Worm (Caenorhabditis elegans) whole organism, dauer: ENCODE results near the gene C06E7.88.

Experiments used
- unc-62 ChIP-seq: sonication (generic microtip); optimal IDR thresholded peaks from 2 replicates; lab custom pipeline; 2017; ENCODE audit warnings: missing biosample characterization, missing genetic modification reagents, missing genetic modification characterization

C06E7.88 gene

DNA sequence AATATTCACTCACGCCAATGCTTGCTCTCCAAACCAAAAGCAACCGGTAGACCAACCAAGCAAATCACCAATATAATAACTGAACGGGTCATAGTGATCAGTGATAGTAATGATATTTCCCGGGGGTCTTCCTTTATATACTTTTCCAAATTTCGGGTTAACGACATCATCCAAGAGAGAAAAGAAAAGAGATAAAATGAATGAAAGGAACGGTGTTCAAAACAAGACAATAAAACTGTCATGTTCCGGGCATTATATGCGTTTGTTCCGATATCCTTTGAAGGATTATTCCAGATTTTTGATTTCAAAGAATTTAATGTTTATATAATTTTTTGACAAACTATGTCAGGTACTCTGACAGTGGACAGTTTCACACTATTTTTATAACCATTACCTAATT lies at the start of gene C06E7.88:
Gene C06E7.88 (minus strand): TSS at position 101 of the 400 bp plus-strand sequence.
- no peak for TF ChIP-seq unc-62 (GFP tag; lab: Kevin White, UChicago)

- TF ChIP-seq unc-62 (GFP tag; lab: Kevin White, UChicago), result no peak
These were observed 48.1 kb upstream of the C06E7.88 start for ce11 chrIV:5915152-5915551.

DNA sequence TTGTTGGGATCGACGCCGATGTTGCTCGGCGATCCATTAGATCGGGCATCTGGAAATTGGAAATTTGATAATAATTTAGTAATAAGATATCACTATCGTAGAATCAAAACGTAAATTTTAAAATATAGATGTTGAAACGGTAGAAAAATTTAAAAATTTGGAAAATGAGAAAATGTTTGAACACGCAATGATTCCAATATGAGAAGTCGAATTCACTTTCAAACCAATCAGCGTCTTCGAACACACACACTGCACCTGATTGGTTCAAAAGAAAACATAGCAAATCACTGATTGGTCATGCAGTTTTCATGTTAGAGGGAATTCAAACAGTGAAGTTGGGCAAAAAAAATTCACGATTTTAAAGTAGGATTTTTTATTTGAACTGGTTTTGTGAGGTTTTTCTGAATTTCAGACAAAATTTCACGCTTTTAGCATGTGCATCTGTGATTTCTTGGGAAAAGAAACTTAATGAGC lies 36.3 kb upstream of the C06E7.88 start, which contains the start of gene H04M03.12:
Gene H04M03.12 (minus strand): TSS at position 51 of the 474 bp plus-strand sequence.
- TF ChIP-seq unc-62 (GFP tag; lab: Kevin White, UChicago), result no peak

ce11 chrIV:5902730-5903129 lies 35.6 kb upstream of the C06E7.88 start:
- TF ChIP-seq unc-62 (GFP tag; lab: Kevin White, UChicago), result no peak

DNA sequence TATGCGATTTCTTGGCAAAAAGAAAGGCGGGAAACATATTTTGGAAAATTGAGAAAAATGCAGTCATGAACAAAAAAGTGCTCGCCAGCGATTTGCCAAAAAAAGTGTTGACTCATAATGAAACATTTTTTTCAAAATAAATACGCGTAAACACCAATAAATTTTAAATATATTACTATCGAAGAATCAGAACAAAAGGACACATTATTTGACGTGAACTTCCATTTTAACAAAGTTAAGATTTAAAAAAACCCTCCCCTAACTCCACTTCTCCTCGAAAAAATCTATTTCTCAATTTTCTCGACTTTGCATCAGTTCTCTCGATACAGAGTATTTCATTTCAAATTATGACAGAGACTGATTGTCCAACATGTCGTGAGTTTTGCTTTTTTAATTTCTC lies 29.3 kb upstream of the C06E7.88 start, which contains the start of gene pck-3:
Gene pck-3 (plus strand): TSS at position 301 of the 400 bp plus-strand sequence.
- no peak for TF ChIP-seq unc-62 (GFP tag; lab: Kevin White, UChicago)

DNA sequence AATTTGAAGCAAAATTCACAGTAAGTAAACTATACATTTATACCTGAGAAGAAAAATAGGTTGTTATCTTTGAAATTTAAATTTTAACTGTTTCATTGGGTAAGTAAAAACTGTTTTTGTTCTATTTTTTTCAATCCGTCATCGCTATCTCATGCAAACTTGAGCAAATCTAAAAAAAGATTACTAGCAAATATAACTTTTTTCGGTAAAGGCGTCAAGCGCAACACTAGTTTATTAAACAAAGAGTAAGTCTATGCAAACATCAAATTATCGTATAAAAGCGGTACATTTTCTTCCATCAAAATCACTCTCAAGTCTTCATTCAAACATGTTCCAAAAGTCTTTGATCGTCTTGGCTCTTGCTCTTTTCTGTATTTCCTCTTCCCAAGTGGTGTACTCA lies 28.1 kb upstream of the C06E7.88 start, which contains the start of gene nspb-6:
Gene nspb-6 (plus strand): TSS at position 301 of the 400 bp plus-strand sequence.
- no peak for TF ChIP-seq unc-62 (GFP tag; lab: Kevin White, UChicago)

- TF ChIP-seq unc-62 (GFP tag; lab: Kevin White, UChicago), result no peak
These were observed 24.2 kb upstream of the C06E7.88 start, which contains the start of gene H04M03.3 for ce11 chrIV:5891265-5891664. H04M03.3 (plus strand) TSS chrIV:5891565.

DNA sequence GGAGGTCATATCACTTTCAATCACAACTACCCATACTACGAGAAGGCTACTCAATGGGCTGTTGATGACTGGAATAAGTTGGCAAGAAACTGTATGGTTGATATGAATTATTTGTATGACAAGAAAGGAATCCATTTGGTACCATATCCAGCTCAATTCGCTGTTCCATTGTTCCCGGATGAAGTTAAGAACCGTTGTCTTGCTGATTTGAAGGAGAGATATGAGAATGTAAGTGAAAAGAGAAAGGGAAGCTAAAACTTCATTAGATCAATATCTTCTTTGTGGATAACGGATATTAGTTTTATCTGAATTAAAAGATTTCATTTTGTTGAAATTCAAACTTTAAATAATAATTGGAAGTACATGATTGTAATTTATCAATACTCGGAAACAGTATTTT lies 19.5 kb upstream of the C06E7.88 start:
- no peak for TF ChIP-seq unc-62 (GFP tag; lab: Kevin White, UChicago)

DNA sequence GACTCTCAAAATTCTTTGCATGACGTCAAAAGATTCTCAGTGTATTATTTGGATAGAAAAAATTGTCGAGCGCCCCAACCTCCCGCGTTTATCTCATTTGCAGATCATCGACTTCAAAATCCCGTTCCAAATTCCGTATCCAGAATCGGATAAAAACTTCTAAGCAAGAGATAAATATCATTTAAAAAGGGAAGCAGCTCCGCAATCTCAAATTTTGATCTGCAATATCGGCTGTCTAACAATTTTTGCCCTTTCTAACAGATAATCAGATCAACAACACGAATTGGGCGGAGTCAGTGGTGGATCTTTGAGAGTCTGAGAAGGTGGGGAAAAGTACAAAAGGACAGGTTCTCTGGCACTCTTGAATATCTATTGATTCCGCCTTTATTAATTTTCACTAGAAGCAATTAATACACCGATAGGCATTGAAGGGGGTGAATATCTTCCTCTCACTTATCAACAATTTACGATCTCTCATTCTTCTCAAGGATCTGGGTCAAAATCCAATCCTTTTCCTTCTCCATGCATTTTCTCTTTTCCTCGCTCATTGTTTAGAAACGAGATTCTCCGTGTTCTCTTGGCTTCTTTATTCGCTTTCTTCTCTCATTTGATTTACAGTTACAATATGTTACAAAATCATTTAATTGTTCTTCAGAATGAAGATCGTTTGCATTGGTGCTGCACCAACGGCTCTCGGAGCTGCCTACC lies 18.2 kb upstream of the C06E7.88 start, which contains the start of gene glf-1:
Gene glf-1 (plus strand): TSS at position 656 of the 708 bp plus-strand sequence.
- TF ChIP-seq unc-62 (GFP tag; lab: Kevin White, UChicago), result no peak

DNA sequence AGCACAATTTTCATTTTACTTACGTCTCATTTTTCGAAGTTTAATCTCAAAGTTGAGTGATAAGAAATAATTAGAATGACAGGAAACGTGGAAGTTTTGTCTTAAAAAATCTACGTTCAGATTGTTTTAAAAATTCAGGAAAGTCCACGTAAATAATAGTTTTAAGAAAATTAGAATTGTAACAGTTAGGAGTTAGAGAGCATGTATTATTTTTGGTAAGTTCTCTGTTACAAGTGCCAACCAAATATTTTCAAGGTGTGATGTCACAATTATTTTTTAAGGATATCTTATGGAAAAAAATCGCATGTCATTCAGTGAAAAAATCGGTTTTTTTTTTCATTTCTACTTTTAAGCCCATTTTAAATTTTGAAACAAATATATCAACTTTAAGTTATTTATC lies 17.4 kb upstream of the C06E7.88 start, which contains the start of gene H04M03.11:
Gene H04M03.11 (minus strand): TSS at position 101 of the 400 bp plus-strand sequence.
- no peak for TF ChIP-seq unc-62 (GFP tag; lab: Kevin White, UChicago)

DNA sequence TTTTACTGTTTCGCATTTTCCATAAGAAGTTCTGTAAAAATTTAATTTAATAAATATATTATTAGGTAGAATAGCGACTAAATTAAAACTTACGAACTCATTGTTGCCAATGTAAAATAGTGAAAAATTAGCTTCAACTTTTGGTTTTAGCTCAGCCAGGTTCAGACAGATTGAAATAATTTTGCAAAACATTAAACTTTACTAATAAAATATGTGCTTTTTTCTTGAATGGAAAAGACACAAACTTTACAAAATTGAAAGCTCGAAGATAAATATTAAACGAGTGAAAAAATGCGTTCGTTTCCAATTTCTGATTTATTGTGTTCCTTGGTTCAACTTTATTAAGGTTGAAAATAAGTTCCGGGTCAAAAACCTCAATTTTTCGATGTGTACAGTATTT lies 12.8 kb upstream of the C06E7.88 start, which contains the start of gene srv-22:
Gene srv-22 (minus strand): TSS at position 101 of the 400 bp plus-strand sequence.
- no peak for TF ChIP-seq unc-62 (GFP tag; lab: Kevin White, UChicago)

ce11 chrIV:5877246-5877645 lies 10.2 kb upstream of the C06E7.88 start, which contains the start of gene srv-21:
srv-21 (minus strand) TSS chrIV:5877346.
- no peak for TF ChIP-seq unc-62 (GFP tag; lab: Kevin White, UChicago)

DNA sequence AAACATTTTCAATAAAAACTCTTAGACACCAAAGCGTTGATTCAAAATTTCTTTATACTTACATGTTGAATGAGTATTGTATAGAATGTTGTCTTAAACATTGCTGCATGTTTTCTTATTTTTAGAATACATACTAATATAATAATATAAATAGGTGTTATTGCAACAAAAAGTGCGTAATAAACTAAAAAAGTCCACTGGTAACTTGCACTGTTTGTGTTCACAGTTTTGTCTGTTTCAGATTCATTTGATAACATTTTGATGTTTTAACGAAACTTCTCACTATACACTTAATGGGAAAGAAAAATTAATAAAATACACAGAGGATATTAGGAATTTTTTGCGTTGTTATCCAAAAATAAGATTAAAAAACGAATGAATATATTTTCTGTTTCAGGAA lies 6.7 kb upstream of the C06E7.88 start, which contains the start of gene srv-19:
Gene srv-19 (minus strand): TSS at position 101 of the 400 bp plus-strand sequence.
- no peak for TF ChIP-seq unc-62 (GFP tag; lab: Kevin White, UChicago)

ce11 chrIV:5870072-5870471 lies 3.0 kb upstream of the C06E7.88 start, which contains the start of gene srv-17:
srv-17 (minus strand) TSS chrIV:5870172.
- no peak for TF ChIP-seq unc-62 (GFP tag; lab: Kevin White, UChicago)

ce11 chrIV:5869354-5869753 lies 2.3 kb upstream of the C06E7.88 start:
- TF ChIP-seq unc-62 (GFP tag; lab: Kevin White, UChicago), result no peak

DNA sequence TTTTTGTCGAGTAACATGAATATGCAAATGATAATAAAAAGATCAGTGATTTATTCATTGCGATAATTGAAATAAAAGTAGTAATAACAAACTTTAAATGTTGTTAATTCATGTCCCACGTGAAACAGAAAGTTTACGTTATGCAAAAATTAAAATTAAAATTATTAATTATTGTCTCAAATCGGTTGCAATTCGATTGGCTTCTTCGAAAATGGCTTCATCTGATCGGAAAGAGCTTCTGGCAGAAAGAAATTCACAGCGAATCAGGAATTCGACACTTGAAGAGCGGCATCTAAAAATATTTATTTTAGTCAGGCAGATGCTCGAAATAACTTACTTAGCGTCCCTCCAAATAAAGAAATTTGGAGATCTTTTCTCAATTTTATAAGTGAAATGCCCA lies 1.3 kb downstream of the C06E7.88 start, which contains the start of gene spe-27:
Gene spe-27 (minus strand): TSS at position 101 of the 400 bp plus-strand sequence.
- TF ChIP-seq unc-62 (GFP tag; lab: Kevin White, UChicago), result no peak
